Worm (Caenorhabditis elegans) whole organism, L2 larva: ENCODE results near the gene sup-12.

Source experiments
- elt-3 ChIP-seq: sonication (generic microtip); optimal IDR thresholded peaks from 2 replicates; lab custom pipeline; 2017; ENCODE audit warnings: missing biosample characterization, missing genetic modification characterization
- fos-1 ChIP-seq: fragments of 150-350 bp; optimal IDR thresholded peaks from 2 replicates; lab custom pipeline; 2014; ENCODE audit warnings: missing biosample characterization, missing genetic modification characterization
- lin-39 ChIP-seq: fragments of 150-350 bp; optimal IDR thresholded peaks from 2 replicates; lab custom pipeline; 2014; ENCODE audit warnings: missing biosample characterization, missing genetic modification reagents, missing genetic modification characterization
- nhr-77 ChIP-seq: fragments of 150-350 bp; optimal IDR thresholded peaks from 2 replicates; lab custom pipeline; 2014; ENCODE audit warnings: missing biosample characterization, missing genetic modification characterization
- skn-1 ChIP-seq: sonication (generic microtip); optimal IDR thresholded peaks from 2 replicates; lab custom pipeline; 2017; ENCODE audit warnings: missing biosample characterization, missing genetic modification characterization
- unc-62 ChIP-seq: fragments of 150-350 bp; optimal IDR thresholded peaks from 2 replicates; lab custom pipeline; 2014; ENCODE audit warnings: missing biosample characterization, missing genetic modification reagents, missing genetic modification characterization

DNA sequence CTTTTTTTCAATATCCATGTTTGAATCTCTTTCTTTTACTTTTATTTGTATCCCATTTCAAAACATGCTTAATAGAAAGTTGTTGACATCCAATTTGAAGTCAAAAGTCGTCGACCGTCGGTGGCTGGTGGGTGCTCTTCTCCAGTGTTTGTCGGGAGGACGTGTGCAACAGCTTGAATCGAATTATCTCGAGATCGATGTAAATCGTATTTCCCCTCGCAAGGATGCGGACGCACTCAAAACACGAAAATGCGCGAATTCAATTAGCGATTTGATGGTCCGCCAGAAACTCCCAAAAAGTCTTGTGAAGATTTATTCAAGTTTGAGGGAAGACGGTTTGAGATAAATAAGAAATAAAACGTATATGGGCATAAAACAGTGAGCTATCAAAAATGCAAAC, 28.7 kb upstream of the sup-12 start:
- no peak for TF ChIP-seq elt-3 (tag; lab: Kevin White, UChicago)
- TF ChIP-seq fos-1 (tag; lab: Kevin White, UChicago): no peak
- TF ChIP-seq unc-62 (GFP tag; lab: Kevin White, UChicago): no peak
- no peak for TF ChIP-seq nhr-77 (tag; lab: Kevin White, UChicago)
- TF ChIP-seq lin-39 (tag; lab: Kevin White, UChicago): no peak
- TF ChIP-seq skn-1 (tag; lab: Kevin White, UChicago): no peak
